Fruit fly (Drosophila melanogaster) whole organism, embryonic: ENCODE measurements around the gene CG34337.

Experiments used
- CG12659 ChIP-seq: fragments of 200-800 bp; sonication (Bioruptor generic); optimal IDR thresholded peaks from 3 replicates; lab custom pipeline; 2017; ENCODE audit warnings: mild to moderate bottlenecking, missing biosample characterization, missing genetic modification reagents, missing genetic modification characterization
- CG14014 ChIP-seq: fragments of 200-800 bp; sonication (Bioruptor generic); IDR thresholded peaks from 2 replicates; pipeline ENCODE4 v1.3.6; 2022; ENCODE audit warnings: missing biosample characterization, missing genetic modification characterization
- CG2116 ChIP-seq: fragments of 200-800 bp; sonication (Bioruptor generic); optimal IDR thresholded peaks from 3 replicates; lab custom pipeline; 2018; ENCODE audit warnings: missing biosample characterization, mild to moderate bottlenecking, missing genetic modification characterization
- Hmr ChIP-seq: fragments of 200-800 bp; sonication (Bioruptor generic); optimal IDR thresholded peaks from 3 replicates; lab custom pipeline; 2017; ENCODE audit warnings: mild to moderate bottlenecking, missing biosample characterization, missing genetic modification reagents, missing genetic modification characterization
- NfI ChIP-seq: fragments of 200-800 bp; sonication (Bioruptor generic); optimal IDR thresholded peaks from 3 replicates; lab custom pipeline; 2018; ENCODE audit warnings: missing biosample characterization, mild to moderate bottlenecking, missing genetic modification characterization, moderate library complexity
- crol ChIP-seq: fragments of 200-800 bp; sonication (Bioruptor generic); IDR thresholded peaks from 2 replicates; pipeline ENCODE4 v1.3.6; 2022; ENCODE audit warnings: missing biosample characterization, missing genetic modification characterization
- dysf ChIP-seq: fragments of 200-800 bp; sonication (Bioruptor generic); IDR thresholded peaks from 3 replicates; pipeline ENCODE4 v1.3.6; 2022; ENCODE audit warnings: missing biosample characterization, missing genetic modification characterization
- ewg ChIP-seq: fragments of 200-800 bp; sonication (Bioruptor generic); optimal IDR thresholded peaks from 3 replicates; lab custom pipeline; 2017; ENCODE audit warnings: mild to moderate bottlenecking, missing biosample characterization, missing genetic modification reagents, missing genetic modification characterization
- exex ChIP-seq: fragments of 200-800 bp; sonication (Bioruptor generic); optimal IDR thresholded peaks from 4 replicates; lab custom pipeline; 2018; ENCODE audit warnings: missing biosample characterization, mild to moderate bottlenecking, missing genetic modification characterization, moderate library complexity
- hkb ChIP-seq, 2 experiments: fragments of 200-800 bp in 1 of 2; fragments of >200 bp in 1 of 2; sonication (Bioruptor generic) in 1 of 2; IDR thresholded peaks in 1 of 2; optimal IDR thresholded peaks in 1 of 2; 2 replicates each; pipeline versions ENCODE4 v1.3.6 to Lab custom; 2017 to 2022; ENCODE audit warnings: missing biosample characterization in 1 of 2, missing genetic modification characterization in 1 of 2
- shn ChIP-seq: fragments of 200-800 bp; sonication (Bioruptor generic); optimal IDR thresholded peaks from 3 replicates; lab custom pipeline; 2016; ENCODE audit warnings: missing biosample characterization, missing genetic modification characterization

DNA sequence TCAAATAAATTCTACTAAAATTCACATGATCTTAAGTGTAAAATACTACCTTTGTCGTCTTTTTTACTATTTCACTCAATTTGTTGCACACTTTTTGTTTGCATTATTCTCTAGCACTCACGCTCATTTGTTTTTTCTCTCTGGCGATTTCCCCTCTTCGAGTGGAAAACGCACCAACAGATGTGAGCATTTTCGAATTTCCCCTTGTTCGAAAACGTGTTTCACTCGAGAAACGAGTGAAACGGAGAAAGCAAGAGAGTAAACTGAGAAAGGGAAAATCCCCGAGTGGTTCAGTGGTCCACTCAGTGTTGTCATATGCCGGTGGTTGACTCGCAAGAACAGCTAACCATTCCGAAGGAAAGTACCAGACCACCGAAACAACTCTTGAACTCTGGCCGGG lies 28.0 kb downstream of the CG34337 start:
- TF ChIP-seq exex: no peak
- TF ChIP-seq CG14014: no peak
- no peak for TF ChIP-seq CG2116 (GFP tag; lab: Kevin White, UChicago)
- TF ChIP-seq ewg (GFP tag; lab: Kevin White, UChicago): no peak
- TF ChIP-seq NfI (GFP tag; lab: Kevin White, UChicago): no peak
- no peak for TF ChIP-seq shn (GFP tag; lab: Kevin White, UChicago)
- no peak for TF ChIP-seq CG12659 (GFP tag; lab: Kevin White, UChicago)
- TF ChIP-seq crol (GFP tag; lab: Robert Waterston, UW): no peak
- no peak for TF ChIP-seq Hmr
- no peak for TF ChIP-seq hkb (optimal IDR thresholded peaks at IDR 0.05; lab: Kevin White, UChicago)
- no peak for TF ChIP-seq hkb (GFP tag; IDR thresholded peaks at IDR 0.05; lab: Robert Waterston, UW)
- TF ChIP-seq dysf: no peak
